Fruit fly (Drosophila melanogaster) whole organism, embryonic: ENCODE results near the gene Rassf.

ENCODE experiments used
- Awh ChIP-seq: fragments of 200-800 bp; sonication (Bioruptor generic); IDR thresholded peaks from 2 replicates; pipeline ENCODE4, ENCODE4 v1.3.6; 2022; ENCODE audit warnings: missing biosample characterization, missing genetic modification characterization
- C15 ChIP-seq: fragments of 200-800 bp; sonication (Bioruptor generic); IDR thresholded peaks from 3 replicates; pipeline ENCODE4 v1.3.6; 2022; ENCODE audit warnings: missing biosample characterization, missing genetic modification characterization
- CG10431 ChIP-seq: fragments of 200-800 bp; sonication (Bioruptor generic); optimal IDR thresholded peaks from 3 replicates; lab custom pipeline; 2018; ENCODE audit warnings: missing biosample characterization, mild to moderate bottlenecking, missing genetic modification characterization
- CG11247 ChIP-seq: fragments of 200-800 bp; sonication (Bioruptor generic); IDR thresholded peaks from 2 replicates; pipeline ENCODE4 v1.3.6; 2022; ENCODE audit warnings: missing biosample characterization, missing genetic modification characterization
- CG12236 ChIP-seq: fragments of 200-800 bp; sonication (Bioruptor generic); optimal IDR thresholded peaks from 2 replicates; lab custom pipeline; 2016; ENCODE audit warnings: missing biosample characterization, missing genetic modification characterization
- CG13775 ChIP-seq: fragments of 200-800 bp; sonication (Bioruptor generic); optimal IDR thresholded peaks from 3 replicates; lab custom pipeline; 2017; ENCODE audit warnings: missing biosample characterization, mild to moderate bottlenecking, missing genetic modification characterization
- CG15479 ChIP-seq: fragments of 200-800 bp; sonication (Bioruptor generic); optimal IDR thresholded peaks from 3 replicates; lab custom pipeline; 2019; ENCODE audit warnings: missing biosample characterization, mild to moderate bottlenecking, missing genetic modification characterization, moderate library complexity
- CG3407 ChIP-seq: fragments of 200-800 bp; sonication (Bioruptor generic); optimal IDR thresholded peaks from 2 replicates; lab custom pipeline; 2018; ENCODE audit warnings: missing biosample characterization, mild to moderate bottlenecking, missing genetic modification characterization
- CG3995 ChIP-seq: fragments of 200-800 bp; sonication (Bioruptor generic); optimal IDR thresholded peaks from 3 replicates; lab custom pipeline; 2016; ENCODE audit warnings: missing biosample characterization, missing genetic modification characterization
- CG4282 ChIP-seq: fragments of 200-800 bp; sonication (Bioruptor generic); optimal IDR thresholded peaks from 2 replicates; lab custom pipeline; 2016; ENCODE audit warnings: missing biosample characterization, missing genetic modification characterization
- CG4360 ChIP-seq: fragments of 200-800 bp; sonication (Bioruptor generic); IDR thresholded peaks from 2 replicates; pipeline ENCODE4 v1.3.6; 2022; ENCODE audit warnings: missing biosample characterization, missing genetic modification characterization
- CG5953 ChIP-seq: fragments of 200-800 bp; sonication (Bioruptor generic); IDR thresholded peaks from 2 replicates; pipeline ENCODE4 v1.3.6; 2022; ENCODE audit warnings: missing biosample characterization, missing genetic modification characterization
- CG8924 ChIP-seq: fragments of 200-800 bp; optimal IDR thresholded peaks from 3 replicates; lab custom pipeline; 2019; ENCODE audit warnings: missing biosample characterization, mild to moderate bottlenecking, missing genetic modification characterization, moderate library complexity
- D ChIP-seq, 2 experiments: fragments of 200-800 bp in 1 of 2; fragments of >200 bp in 1 of 2; sonication (Bioruptor generic) in 1 of 2; optimal IDR thresholded peaks; 2 replicates in 1 of 2; 3 replicates in 1 of 2; lab custom pipeline; 2017; ENCODE audit warnings: mild to moderate bottlenecking in 1 of 2, missing biosample characterization in 1 of 2, missing genetic modification characterization in 1 of 2, missing genetic modification reagents in 1 of 2
- D19B ChIP-seq: fragments of 200-800 bp; sonication (Bioruptor generic); optimal IDR thresholded peaks from 2 replicates; lab custom pipeline; 2017; ENCODE audit warnings: missing biosample characterization, mild to moderate bottlenecking, missing genetic modification characterization
- Dfd ChIP-seq, 2 experiments: fragments of >200 bp; optimal IDR thresholded peaks; 2 replicates each; lab custom pipeline; 2017; ENCODE audit warnings: missing biosample characterization in 2 of 2, missing genetic modification characterization in 2 of 2
- Gug ChIP-seq: fragments of 200-800 bp; sonication (Bioruptor generic); IDR thresholded peaks from 4 replicates; pipeline ENCODE4 v1.3.6; 2022; ENCODE audit warnings: missing biosample characterization, missing genetic modification characterization
- NFAT ChIP-seq: fragments of 200-800 bp; sonication (Bioruptor generic); IDR thresholded peaks from 2 replicates; pipeline ENCODE4 v1.3.6; 2022; ENCODE audit warnings: missing biosample characterization, missing genetic modification characterization
- Spps ChIP-seq: fragments of 200-800 bp; sonication (Bioruptor generic); optimal IDR thresholded peaks from 2 replicates; lab custom pipeline; 2018; ENCODE audit warnings: missing biosample characterization, mild to moderate bottlenecking, missing genetic modification characterization
- aop ChIP-seq: fragments of 200-800 bp; sonication (Bioruptor generic); IDR thresholded peaks from 2 replicates; pipeline ENCODE4 v1.3.6; 2022; ENCODE audit warnings: missing biosample characterization, missing genetic modification characterization
- ase ChIP-seq: fragments of 200-800 bp; sonication (Bioruptor generic); IDR thresholded peaks from 3 replicates; pipeline ENCODE4 v1.3.6; 2022; ENCODE audit warnings: missing biosample characterization, missing genetic modification characterization
- btn ChIP-seq: fragments of 200-800 bp; sonication (Bioruptor generic); optimal IDR thresholded peaks from 2 replicates; lab custom pipeline; 2016; ENCODE audit warnings: missing biosample characterization, missing genetic modification characterization
- cad ChIP-seq: fragments of >200 bp; optimal IDR thresholded peaks from 2 replicates; lab custom pipeline; 2017; ENCODE audit warnings: missing biosample characterization, missing genetic modification characterization
- chinmo ChIP-seq: fragments of 200-800 bp; sonication (Bioruptor generic); IDR thresholded peaks from 4 replicates; pipeline ENCODE4 v1.3.6; 2022; ENCODE audit warnings: missing biosample characterization, missing genetic modification characterization; ENCODE audit not compliant: partially characterized antibody
- grn ChIP-seq: fragments of 200-800 bp; sonication (Bioruptor generic); optimal IDR thresholded peaks from 3 replicates; lab custom pipeline; 2017; ENCODE audit warnings: missing biosample characterization, missing genetic modification characterization
- kni ChIP-seq: fragments of 200-800 bp; sonication (Bioruptor generic); optimal IDR thresholded peaks from 3 replicates; lab custom pipeline; 2017; ENCODE audit warnings: mild to moderate bottlenecking, missing biosample characterization, missing genetic modification reagents, missing genetic modification characterization
- lov ChIP-seq, 2 experiments: fragments of 200-800 bp in 1 of 2; fragments of >200 bp in 1 of 2; sonication (Bioruptor generic) in 1 of 2; IDR thresholded peaks in 1 of 2; optimal IDR thresholded peaks in 1 of 2; 2 replicates in 1 of 2; 3 replicates in 1 of 2; pipeline versions ENCODE4 v1.3.6 to Lab custom; 2017 to 2022; ENCODE audit warnings: missing biosample characterization in 1 of 2, missing genetic modification characterization in 1 of 2
- oc ChIP-seq: fragments of 200-800 bp; sonication (Bioruptor generic); optimal IDR thresholded peaks from 2 replicates; lab custom pipeline; 2018; ENCODE audit warnings: missing biosample characterization, mild to moderate bottlenecking, missing genetic modification characterization, moderate library complexity
- run ChIP-seq: fragments of 200-800 bp; sonication (Bioruptor generic); optimal IDR thresholded peaks from 3 replicates; lab custom pipeline; 2018; ENCODE audit warnings: missing biosample characterization, mild to moderate bottlenecking, missing genetic modification characterization
- sd ChIP-seq: fragments of 200-800 bp; sonication (Bioruptor generic); optimal IDR thresholded peaks from 3 replicates; lab custom pipeline; 2018; ENCODE audit warnings: missing biosample characterization, mild to moderate bottlenecking, missing genetic modification characterization, moderate library complexity
- sqz ChIP-seq: fragments of 200-800 bp; sonication (Bioruptor generic); optimal IDR thresholded peaks from 3 replicates; lab custom pipeline; 2018; ENCODE audit warnings: missing biosample characterization, mild to moderate bottlenecking, missing genetic modification characterization
- tll ChIP-seq, 2 experiments: fragments of 200-800 bp in 1 of 2; fragments of >200 bp in 1 of 2; sonication (Bioruptor generic) in 1 of 2; optimal IDR thresholded peaks; 2 replicates each; lab custom pipeline; 2017 to 2019; ENCODE audit warnings: missing biosample characterization in 2 of 2, missing genetic modification characterization in 2 of 2, mild to moderate bottlenecking in 1 of 2, moderate library complexity in 1 of 2
- vnd ChIP-seq: fragments of 200-800 bp; sonication (Bioruptor generic); IDR thresholded peaks from 3 replicates; pipeline ENCODE4 v1.3.6; 2022; ENCODE audit warnings: missing biosample characterization, missing genetic modification characterization; ENCODE audit not compliant: partially characterized antibody
- vvl ChIP-seq: fragments of 200-800 bp; sonication (Bioruptor generic); IDR thresholded peaks from 2 replicates; pipeline ENCODE4 v1.3.6; 2022; ENCODE audit warnings: missing biosample characterization, missing genetic modification characterization

Gene Rassf

dm6 chr3R:23131341-23131884, 13.7 kb upstream of the Rassf start (continued):
- peak in 1 of 2 experiments; percentile 67 for TF ChIP-seq tll (GFP tag; optimal IDR thresholded peaks at IDR 0.05; lab: Kevin White, UChicago)
- TF ChIP-seq NFAT (GFP tag; lab: Robert Waterston, UW), result no peak
- TF ChIP-seq, all 482 proteins: peak for 9

dm6 chr3R:23130884-23131283, 13.2 kb upstream of the Rassf start:
- TF ChIP-seq ase (GFP tag; lab: Robert Waterston, UW) (no peak), sqz (GFP tag; lab: Kevin White, UChicago) (peak; percentile 59), CG4360 (peak; percentile 96), chinmo (0 out of 4 replicates have a peak, but pooled peaks have one; percentile 20), Spps (no peak), oc (peak; percentile 67), CG13775 (GFP tag; lab: Kevin White, UChicago) (no peak), Gug (GFP tag; lab: Robert Waterston, UW) (no peak), CG5953 (no peak), CG3995 (GFP tag; lab: Kevin White, UChicago) (no peak), btn (GFP tag; lab: Kevin White, UChicago) (no peak), CG3407 (GFP tag; lab: Kevin White, UChicago) (no peak)

dm6 chr3R:23130181-23130580, 12.4 kb upstream of the Rassf start:
- TF ChIP-seq lov (optimal IDR thresholded peaks at IDR 0.05; lab: Kevin White, UChicago) (no peak), lov (GFP tag; IDR thresholded peaks at IDR 0.05; lab: Robert Waterston, UW) (no peak), oc (peak; percentile 65), vvl (GFP tag; lab: Robert Waterston, UW) (peak; percentile 37; the same call in 1 of the 2 replicates), Awh (GFP tag; lab: Robert Waterston, UW) (no peak), CG10431 (no peak), CG8924 (tag; lab: Kevin White, UChicago) (no peak), cad (GFP tag; lab: Kevin White, UChicago) (peak; percentile 78), Dfd (GFP tag; optimal IDR thresholded peaks at IDR 0.05; lab: Kevin White, UChicago) (no peak), CG4282 (no peak), C15 (GFP tag; lab: Robert Waterston, UW) (no peak), kni (GFP tag; lab: Kevin White, UChicago) (peak; percentile 75), vnd (no peak), D (optimal IDR thresholded peaks at IDR 0.05; lab: Kevin White, UChicago) (no peak), D (GFP tag; optimal IDR thresholded peaks at IDR 0.05; lab: Kevin White, UChicago) (no peak), CG11247 (no peak), aop (no peak), run (tag; lab: Kevin White, UChicago) (peak; percentile 30), sd (tag; lab: Kevin White, UChicago) (peak; percentile 78), CG12236 (GFP tag; lab: Kevin White, UChicago) (no peak)

dm6 chr3R:23129617-23130016, 11.9 kb upstream of the Rassf start:
- TF ChIP-seq D19B (GFP tag; lab: Kevin White, UChicago) (no peak), tll (GFP tag; optimal IDR thresholded peaks at IDR 0.05; lab: Kevin White, UChicago) (peak in 1 of 2 experiments; percentile 99), grn (GFP tag; lab: Kevin White, UChicago) (peak; percentile 53), CG15479 (GFP tag; lab: Kevin White, UChicago) (peak; percentile 59)
